Worm (Caenorhabditis elegans) whole organism, L3 larva: ENCODE data around the gene clec-233.

Experiments
- ama-1 ChIP-seq: fragments of 150-350 bp; optimal IDR thresholded peaks from 2 replicates; lab custom pipeline; 2018
- ceh-28 ChIP-seq: fragments of 150-350 bp; optimal IDR thresholded peaks from 2 replicates; lab custom pipeline; 2014; ENCODE audit warnings: missing biosample characterization, missing genetic modification reagents, missing genetic modification characterization
- nhr-11 ChIP-seq: fragments of 150-350 bp; optimal IDR thresholded peaks from 2 replicates; lab custom pipeline; 2014; ENCODE audit warnings: missing biosample characterization, missing genetic modification characterization
- nhr-237 ChIP-seq: fragments of 150-350 bp; optimal IDR thresholded peaks from 2 replicates; lab custom pipeline; 2014; ENCODE audit warnings: missing biosample characterization, missing genetic modification characterization
- nhr-77 ChIP-seq: fragments of 150-350 bp; optimal IDR thresholded peaks from 2 replicates; lab custom pipeline; 2014; ENCODE audit warnings: missing biosample characterization, missing genetic modification characterization
- pha-4 ChIP-seq: fragments of 150-350 bp; optimal IDR thresholded peaks from 2 replicates; lab custom pipeline; 2014; ENCODE audit warnings: missing biosample characterization, missing genetic modification reagents, missing genetic modification characterization
- snpc-4 ChIP-seq: fragments of 150-350 bp; optimal IDR thresholded peaks from 2 replicates; lab custom pipeline; 2014; ENCODE audit warnings: missing biosample characterization, missing genetic modification characterization
- unc-39 ChIP-seq: sonication (generic microtip); optimal IDR thresholded peaks from 4 replicates; lab custom pipeline; 2017; ENCODE audit warnings: missing biosample characterization, missing genetic modification characterization
- ztf-11 ChIP-seq: fragments of 150-350 bp; optimal IDR thresholded peaks from 2 replicates; lab custom pipeline; 2014; ENCODE audit warnings: missing biosample characterization, missing genetic modification characterization
- ztf-4 ChIP-seq: fragments of 150-350 bp; optimal IDR thresholded peaks from 2 replicates; lab custom pipeline; 2014; ENCODE audit warnings: missing biosample characterization, missing genetic modification characterization

DNA sequence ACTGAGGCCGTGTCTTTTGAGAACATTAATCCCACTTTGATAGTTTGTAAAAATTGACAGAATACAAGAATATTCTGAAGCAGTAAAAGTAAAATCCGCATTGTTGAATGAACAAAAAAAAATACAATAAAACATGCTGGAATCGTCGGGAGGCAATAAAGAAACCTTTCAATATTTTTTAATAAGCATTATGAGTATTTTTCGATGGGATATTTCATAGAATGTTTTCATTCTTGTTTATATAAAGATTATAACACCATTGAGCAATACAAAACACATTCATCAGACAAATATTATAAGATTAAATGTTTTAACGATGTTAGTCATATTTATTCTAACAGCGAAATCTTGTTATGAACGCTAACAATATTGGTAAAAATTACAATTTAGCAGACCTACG lies 20.0 kb downstream of the clec-233 start, which contains the start of gene gcy-20:
- TF ChIP-seq snpc-4 (tag; lab: Kevin White, UChicago): no peak
- TF ChIP-seq ceh-28 (tag; lab: Kevin White, UChicago): no peak
- no peak for TF ChIP-seq unc-39
- no peak for TF ChIP-seq nhr-11
- TF ChIP-seq ama-1: no peak
- TF ChIP-seq pha-4: no peak
- no peak for TF ChIP-seq nhr-237 (tag; lab: Kevin White, UChicago)
- no peak for TF ChIP-seq nhr-77 (tag; lab: Kevin White, UChicago)
- TF ChIP-seq ztf-11 (tag; lab: Kevin White, UChicago): no peak
- no peak for TF ChIP-seq ztf-4 (tag; lab: Kevin White, UChicago)
